Worm (Caenorhabditis elegans): Measurements from ENCODE around the gene R09B5.11.

- TF ChIP-seq ets-4 (tag; optimal IDR thresholded peaks at IDR 0.05) = no peak
- TF ChIP-seq ceh-48 (tag; optimal IDR thresholded peaks at IDR 0.05) = no peak
- no peak for TF ChIP-seq nfya-1 (tag; optimal IDR thresholded peaks at IDR 0.05)
- no peak for TF ChIP-seq ama-1 (optimal IDR thresholded peaks at IDR 0.05)
- no peak for TF ChIP-seq hlh-15 (tag; optimal IDR thresholded peaks at IDR 0.05)
- no peak for TF ChIP-seq unc-55 (GFP tag; optimal IDR thresholded peaks at IDR 0.05)
- no peak for TF ChIP-seq ceh-6 (GFP tag; optimal IDR thresholded peaks at IDR 0.05)
- TF ChIP-seq ceh-18 (tag; optimal IDR thresholded peaks at IDR 0.05) = no peak
- TF ChIP-seq nhr-11 (tag; optimal IDR thresholded peaks at IDR 0.05) = no peak
Measured at ce11 chrV:1450160-1450559, 11.2 kb downstream of the R09B5.11 start, which contains the start of gene cnc-2.
